Fruit fly (Drosophila melanogaster) whole organism, embryonic: ENCODE data around the gene CG10581.

Source experiments
- Adf1 ChIP-seq: fragments of 200-800 bp; sonication (Bioruptor generic); IDR thresholded peaks from 2 replicates; pipeline ENCODE4 v1.3.6; 2022; ENCODE audit warnings: missing biosample characterization, missing genetic modification characterization
- Bdp1 ChIP-seq: fragments of 200-800 bp; sonication (Bioruptor generic); optimal IDR thresholded peaks from 3 replicates; lab custom pipeline; 2016; ENCODE audit warnings: missing biosample characterization, missing genetic modification characterization
- Bteb2 ChIP-seq: fragments of 200-800 bp; sonication (Bioruptor generic); optimal IDR thresholded peaks from 2 replicates; lab custom pipeline; 2016; ENCODE audit warnings: missing biosample characterization, missing genetic modification characterization
- CG11093 ChIP-seq: fragments of 200-800 bp; sonication (Bioruptor generic); IDR thresholded peaks from 3 replicates; pipeline ENCODE4 v1.3.6; 2022; ENCODE audit warnings: missing biosample characterization, missing genetic modification characterization
- CG12391 ChIP-seq: fragments of 200-800 bp; sonication (Bioruptor generic); optimal IDR thresholded peaks from 3 replicates; lab custom pipeline; 2018; ENCODE audit warnings: missing biosample characterization, mild to moderate bottlenecking, missing genetic modification characterization, moderate library complexity
- CG13894 ChIP-seq: fragments of 200-800 bp; sonication (Bioruptor generic); optimal IDR thresholded peaks from 3 replicates; lab custom pipeline; 2018; ENCODE audit warnings: missing biosample characterization, mild to moderate bottlenecking, missing genetic modification characterization, moderate library complexity
- CG1603 ChIP-seq: fragments of 200-800 bp; sonication (Bioruptor generic); optimal IDR thresholded peaks from 2 replicates; lab custom pipeline; 2019; ENCODE audit warnings: missing biosample characterization, mild to moderate bottlenecking, missing genetic modification characterization, moderate library complexity
- CG17359 ChIP-seq: fragments of 200-800 bp; sonication (Bioruptor generic); optimal IDR thresholded peaks from 3 replicates; lab custom pipeline; 2018; ENCODE audit warnings: missing biosample characterization, mild to moderate bottlenecking, missing genetic modification characterization, moderate library complexity
- CG17385 ChIP-seq: fragments of 200-800 bp; sonication (Bioruptor generic); optimal IDR thresholded peaks from 3 replicates; lab custom pipeline; 2018; ENCODE audit warnings: missing biosample characterization, mild to moderate bottlenecking, missing genetic modification characterization
- CG18764 ChIP-seq: fragments of 200-800 bp; sonication (Bioruptor generic); optimal IDR thresholded peaks from 3 replicates; lab custom pipeline; 2016; ENCODE audit warnings: missing biosample characterization, missing genetic modification characterization
- CG2116 ChIP-seq: fragments of 200-800 bp; sonication (Bioruptor generic); optimal IDR thresholded peaks from 3 replicates; lab custom pipeline; 2018; ENCODE audit warnings: missing biosample characterization, mild to moderate bottlenecking, missing genetic modification characterization
- CG30431 ChIP-seq: fragments of 200-800 bp; sonication (Bioruptor generic); optimal IDR thresholded peaks from 2 replicates; lab custom pipeline; 2017; ENCODE audit warnings: missing biosample characterization, missing genetic modification characterization
- CG3065 ChIP-seq: fragments of 200-800 bp; sonication (Bioruptor generic); optimal IDR thresholded peaks from 2 replicates; lab custom pipeline; 2016; ENCODE audit warnings: missing biosample characterization, missing genetic modification characterization
- CG4328 ChIP-seq: fragments of 200-800 bp; sonication (Bioruptor generic); optimal IDR thresholded peaks from 3 replicates; lab custom pipeline; 2017; ENCODE audit warnings: missing biosample characterization, missing genetic modification reagents, missing genetic modification characterization
- CG43689 ChIP-seq: fragments of 200-800 bp; sonication (Bioruptor generic); IDR thresholded peaks from 2 replicates; pipeline ENCODE4 v1.3.6; 2022; ENCODE audit warnings: missing biosample characterization, missing genetic modification characterization
- CG4707 ChIP-seq: fragments of 200-800 bp; sonication (Bioruptor generic); optimal IDR thresholded peaks from 2 replicates; lab custom pipeline; 2018; ENCODE audit warnings: missing biosample characterization, mild to moderate bottlenecking, missing genetic modification characterization, moderate library complexity
- CG4854 ChIP-seq: fragments of 200-800 bp; sonication (Bioruptor generic); optimal IDR thresholded peaks from 2 replicates; lab custom pipeline; 2016; ENCODE audit warnings: missing biosample characterization, missing genetic modification characterization, inconsistent platforms
- CG6689 ChIP-seq: fragments of 200-800 bp; sonication (Bioruptor generic); IDR thresholded peaks from 2 replicates; pipeline ENCODE4 v1.3.6; 2022; ENCODE audit warnings: missing biosample characterization, missing genetic modification characterization
- CG7357 ChIP-seq: fragments of 200-800 bp; sonication (Bioruptor generic); IDR thresholded peaks from 3 replicates; pipeline ENCODE4 v1.3.6; 2022; ENCODE audit warnings: missing biosample characterization, missing genetic modification characterization
- CG7372 ChIP-seq: fragments of 200-800 bp; sonication (Bioruptor generic); IDR thresholded peaks from 2 replicates; pipeline ENCODE4 v1.3.6; 2022; ENCODE audit warnings: missing biosample characterization, missing genetic modification characterization
- CG7745 ChIP-seq: fragments of 200-800 bp; sonication (Bioruptor generic); optimal IDR thresholded peaks from 2 replicates; lab custom pipeline; 2018; ENCODE audit warnings: missing biosample characterization, mild to moderate bottlenecking, missing genetic modification characterization, moderate library complexity
- CG7963 ChIP-seq: fragments of 200-800 bp; sonication (Bioruptor generic); IDR thresholded peaks from 3 replicates; pipeline ENCODE4 v1.3.6; 2022; ENCODE audit warnings: missing biosample characterization, missing genetic modification characterization; ENCODE audit not compliant: partially characterized antibody
- CG7987 ChIP-seq: fragments of 200-800 bp; sonication (Bioruptor generic); optimal IDR thresholded peaks from 2 replicates; lab custom pipeline; 2018; ENCODE audit warnings: missing biosample characterization, mild to moderate bottlenecking, missing genetic modification characterization, moderate library complexity
- CG8478 ChIP-seq: fragments of >200 bp; optimal IDR thresholded peaks from 2 replicates; lab custom pipeline; 2018
- Drgx ChIP-seq: fragments of 200-800 bp; sonication (Bioruptor generic); IDR thresholded peaks from 2 replicates; pipeline ENCODE4 v1.3.6; 2022; ENCODE audit warnings: missing biosample characterization, missing genetic modification characterization
- Elba2 ChIP-seq: fragments of 200-800 bp; sonication (Bioruptor generic); optimal IDR thresholded peaks from 3 replicates; lab custom pipeline; 2016; ENCODE audit warnings: missing biosample characterization, missing genetic modification characterization
- Hmr ChIP-seq: fragments of 200-800 bp; sonication (Bioruptor generic); optimal IDR thresholded peaks from 3 replicates; lab custom pipeline; 2017; ENCODE audit warnings: mild to moderate bottlenecking, missing biosample characterization, missing genetic modification reagents, missing genetic modification characterization
- Hr51 ChIP-seq, 2 experiments: fragments of 200-800 bp; sonication (Bioruptor generic); optimal IDR thresholded peaks; 2 replicates in 1 of 2; 3 replicates in 1 of 2; lab custom pipeline; 2016 to 2018; ENCODE audit warnings: missing biosample characterization in 2 of 2, missing genetic modification characterization in 2 of 2, mild to moderate bottlenecking in 1 of 2, moderate library complexity in 1 of 2
- Kr ChIP-seq: fragments of 200-800 bp; sonication (Bioruptor generic); optimal IDR thresholded peaks from 2 replicates; lab custom pipeline; 2017; ENCODE audit warnings: missing biosample characterization, mild to moderate bottlenecking, missing genetic modification characterization
- Myb ChIP-seq: fragments of 200-800 bp; sonication (Bioruptor generic); optimal IDR thresholded peaks from 2 replicates; lab custom pipeline; 2016; ENCODE audit warnings: missing biosample characterization, missing genetic modification characterization
- Poxn ChIP-seq: fragments of 200-800 bp; sonication (Bioruptor generic); IDR thresholded peaks from 2 replicates; pipeline ENCODE4 v1.3.6; 2022; ENCODE audit warnings: missing biosample characterization, missing genetic modification characterization
- Stat92E ChIP-seq, 3 experiments: fragments of >200 bp in 2 of 3; fragments of 200-800 bp in 1 of 3; sonication (Bioruptor generic) in 1 of 3; optimal IDR thresholded peaks; 2 replicates each; lab custom pipeline; 2017 to 2019; ENCODE audit warnings: missing biosample characterization in 3 of 3, missing genetic modification characterization in 3 of 3, mild to moderate bottlenecking in 1 of 3, moderate library complexity in 1 of 3
- YL-1 ChIP-seq: fragments of 200-800 bp; sonication (Bioruptor generic); optimal IDR thresholded peaks from 3 replicates; lab custom pipeline; 2017; ENCODE audit warnings: missing biosample characterization, mild to moderate bottlenecking, missing genetic modification characterization
- aop ChIP-seq: fragments of 200-800 bp; sonication (Bioruptor generic); IDR thresholded peaks from 2 replicates; pipeline ENCODE4 v1.3.6; 2022; ENCODE audit warnings: missing biosample characterization, missing genetic modification characterization
- ap ChIP-seq: fragments of 200-800 bp; sonication (Bioruptor generic); IDR thresholded peaks from 2 replicates; pipeline ENCODE4 v1.3.6; 2022; ENCODE audit warnings: missing biosample characterization, missing genetic modification characterization
- ash1 ChIP-seq: fragments of 200-800 bp; sonication (Bioruptor generic); optimal IDR thresholded peaks from 2 replicates; lab custom pipeline; 2018; ENCODE audit warnings: missing biosample characterization, mild to moderate bottlenecking, missing genetic modification characterization
- cato ChIP-seq: fragments of 200-800 bp; sonication (Bioruptor generic); optimal IDR thresholded peaks from 2 replicates; lab custom pipeline; 2016; ENCODE audit warnings: missing biosample characterization, missing genetic modification characterization, borderline replicate concordance
- en ChIP-seq: fragments of 200-800 bp; sonication (Bioruptor generic); optimal IDR thresholded peaks from 2 replicates; lab custom pipeline; 2016; ENCODE audit warnings: missing biosample characterization, missing genetic modification characterization
- gem ChIP-seq: fragments of 200-800 bp; sonication (Bioruptor generic); optimal IDR thresholded peaks from 2 replicates; lab custom pipeline; 2019; ENCODE audit warnings: missing biosample characterization, mild to moderate bottlenecking, missing genetic modification characterization, moderate library complexity
- gsb ChIP-seq: fragments of 200-800 bp; sonication (Bioruptor generic); IDR thresholded peaks from 2 replicates; pipeline ENCODE4 v1.3.6; 2022; ENCODE audit warnings: missing biosample characterization, missing genetic modification characterization
- hbn ChIP-seq: fragments of 200-800 bp; sonication (Bioruptor generic); IDR thresholded peaks from 2 replicates; pipeline ENCODE4 v1.3.6; 2022; ENCODE audit warnings: missing biosample characterization, missing genetic modification characterization; ENCODE audit not compliant: partially characterized antibody
- hth ChIP-seq: fragments of >200 bp; optimal IDR thresholded peaks from 2 replicates; lab custom pipeline; 2017; ENCODE audit warnings: inconsistent platforms
- jigr1 ChIP-seq: fragments of 200-800 bp; sonication (Bioruptor generic); IDR thresholded peaks from 3 replicates; pipeline ENCODE4 v1.3.6; 2022; ENCODE audit warnings: missing biosample characterization, missing genetic modification characterization
- jumu ChIP-seq: fragments of 200-800 bp; sonication (Bioruptor generic); optimal IDR thresholded peaks from 3 replicates; lab custom pipeline; 2016; ENCODE audit warnings: missing biosample characterization, missing genetic modification characterization
- kni ChIP-seq: fragments of 200-800 bp; sonication (Bioruptor generic); optimal IDR thresholded peaks from 3 replicates; lab custom pipeline; 2017; ENCODE audit warnings: mild to moderate bottlenecking, missing biosample characterization, missing genetic modification reagents, missing genetic modification characterization
- lilli ChIP-seq: fragments of 200-800 bp; sonication (Bioruptor generic); optimal IDR thresholded peaks from 3 replicates; lab custom pipeline; 2016; ENCODE audit warnings: missing biosample characterization, missing genetic modification characterization
- maf-S ChIP-seq: fragments of 200-800 bp; sonication (Bioruptor generic); optimal IDR thresholded peaks from 2 replicates; lab custom pipeline; 2016; ENCODE audit warnings: missing biosample characterization, missing genetic modification characterization
- sim ChIP-seq: fragments of 200-800 bp; sonication (Bioruptor generic); IDR thresholded peaks from 2 replicates; pipeline ENCODE4 v1.3.6; 2022; ENCODE audit warnings: missing biosample characterization, missing genetic modification characterization
- slp2 ChIP-seq: fragments of 200-800 bp; sonication (Bioruptor generic); optimal IDR thresholded peaks from 2 replicates; lab custom pipeline; 2016; ENCODE audit warnings: missing biosample characterization, missing genetic modification characterization
- tio ChIP-seq: fragments of 200-800 bp; sonication (Bioruptor generic); optimal IDR thresholded peaks from 2 replicates; lab custom pipeline; 2017; ENCODE audit warnings: missing biosample characterization, missing genetic modification characterization, inconsistent platforms

CG10581 gene

DNA sequence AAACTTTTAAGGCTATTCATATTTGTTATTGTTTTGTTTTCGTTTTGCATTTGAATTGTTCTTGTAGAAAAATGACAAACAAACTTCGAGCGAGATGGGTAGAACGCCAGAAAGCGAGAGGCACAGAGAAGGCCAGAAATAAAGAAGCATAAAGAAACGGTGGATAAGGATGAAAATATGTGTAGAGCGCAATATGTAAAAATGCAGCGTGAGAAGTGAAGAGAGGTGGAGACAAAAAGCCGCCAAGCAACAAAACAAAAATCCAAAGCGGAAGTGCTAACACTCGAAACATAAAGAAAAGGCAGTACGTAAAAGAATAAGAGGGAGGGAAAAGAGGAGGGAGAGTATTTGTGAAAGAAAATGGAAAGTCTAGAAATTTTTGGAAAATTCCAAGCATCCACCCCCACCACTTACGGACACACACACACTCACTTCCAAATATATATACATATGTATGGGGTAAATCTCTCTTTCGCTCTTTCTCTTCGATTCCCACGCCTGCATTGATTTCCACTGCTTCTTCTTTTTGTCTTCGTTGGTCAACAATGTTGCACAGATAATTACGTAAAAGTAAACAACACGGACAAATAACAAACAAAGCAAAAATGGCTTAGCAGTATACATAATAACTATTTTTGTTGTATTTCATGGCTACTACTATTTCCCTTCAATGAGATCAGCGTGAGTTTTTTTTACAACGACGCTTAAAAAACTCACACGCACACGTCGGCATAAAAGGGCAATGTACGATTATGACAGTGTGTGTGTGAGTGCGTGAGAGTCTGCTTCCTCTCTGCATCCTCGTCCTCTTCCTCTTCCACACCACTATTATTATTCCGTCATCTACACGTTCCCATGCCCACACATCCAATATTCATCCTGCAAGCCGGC lies 26.4 kb downstream of the CG10581 start:
- peak; percentile 4 for TF ChIP-seq lilli (GFP tag; lab: Kevin White, UChicago)
- TF ChIP-seq jigr1 (GFP tag; lab: Robert Waterston, UW) = no peak
- peak; percentile 18 for TF ChIP-seq Bdp1
- TF ChIP-seq CG7745 = peak; percentile 71
- TF ChIP-seq CG4707 = peak; percentile 28
- no peak for TF ChIP-seq CG7963 (GFP tag; lab: Robert Waterston, UW)
- no peak for TF ChIP-seq Hmr (GFP tag; lab: Kevin White, UChicago)
- TF ChIP-seq CG4854 (GFP tag; lab: Kevin White, UChicago) = no peak
- peak in 1 of 3 experiments; percentile 25 for TF ChIP-seq Stat92E (GFP tag; optimal IDR thresholded peaks at IDR 0.05; lab: Kevin White, UChicago)
- no peak for TF ChIP-seq CG7372 (GFP tag; lab: Robert Waterston, UW)
- no peak for TF ChIP-seq CG1603 (tag; lab: Kevin White, UChicago)
- TF ChIP-seq Drgx (GFP tag; lab: Robert Waterston, UW) = no peak
- peak; percentile 82 for TF ChIP-seq CG17385 (GFP tag; lab: Kevin White, UChicago)
- no peak for TF ChIP-seq CG30431 (GFP tag; lab: Kevin White, UChicago)
- no peak for TF ChIP-seq en (GFP tag; lab: Kevin White, UChicago)
- TF ChIP-seq CG2116 (GFP tag; lab: Kevin White, UChicago) = peak; percentile 15
- no peak for TF ChIP-seq YL-1
- TF ChIP-seq aop = no peak
- TF ChIP-seq gem = no peak
- no peak for TF ChIP-seq Kr (GFP tag; lab: Kevin White, UChicago)
- TF ChIP-seq hbn (GFP tag; lab: Robert Waterston, UW) = no peak
- TF ChIP-seq Hr51 (GFP tag; optimal IDR thresholded peaks at IDR 0.05; lab: Kevin White, UChicago) = no peak
- no peak for TF ChIP-seq jumu (GFP tag; lab: Kevin White, UChicago)
- no peak for TF ChIP-seq ash1 (GFP tag; lab: Kevin White, UChicago)
- TF ChIP-seq sim (GFP tag; lab: Robert Waterston, UW) = no peak
- no peak for TF ChIP-seq CG6689 (GFP tag; lab: Robert Waterston, UW)
- TF ChIP-seq CG12391 = peak; percentile 1
- TF ChIP-seq CG3065 (GFP tag; lab: Kevin White, UChicago) = no peak
- TF ChIP-seq Bteb2 (GFP tag; lab: Kevin White, UChicago) = no peak
- no peak for TF ChIP-seq hth
- TF ChIP-seq slp2 (GFP tag; lab: Kevin White, UChicago) = no peak
- TF ChIP-seq CG11093 (GFP tag; lab: Robert Waterston, UW) = no peak
- TF ChIP-seq CG13894 (tag; lab: Kevin White, UChicago) = no peak
- TF ChIP-seq Myb (GFP tag; lab: Kevin White, UChicago) = no peak
- peak; percentile 49 for TF ChIP-seq CG7987 (GFP tag; lab: Kevin White, UChicago)
- TF ChIP-seq Adf1 = no peak
- TF ChIP-seq CG17359 = peak; percentile 65
- TF ChIP-seq tio (GFP tag; lab: Kevin White, UChicago) = no peak
- TF ChIP-seq CG7357 (GFP tag; lab: Robert Waterston, UW) = no peak
- TF ChIP-seq Elba2 (GFP tag; lab: Kevin White, UChicago) = no peak
- TF ChIP-seq ap (GFP tag; lab: Robert Waterston, UW) = no peak
- TF ChIP-seq CG8478 (lab: Kevin White, UChicago) = no peak
- peak; percentile 42 for TF ChIP-seq CG18764 (GFP tag; lab: Kevin White, UChicago)
- no peak for TF ChIP-seq cato (GFP tag; lab: Kevin White, UChicago)
- no peak for TF ChIP-seq CG43689
- TF ChIP-seq maf-S (GFP tag; lab: Kevin White, UChicago) = no peak
- no peak for TF ChIP-seq gsb (GFP tag; lab: Robert Waterston, UW)
- TF ChIP-seq CG4328 = no peak
- no peak for TF ChIP-seq Poxn
- peak; percentile 83 for TF ChIP-seq kni
